Worm (Caenorhabditis elegans) whole organism, midembryonic: Measurements from ENCODE around the gene grl-21.

ENCODE experiments used
- T22C8.4 ChIP-seq: fragments of 200-800 bp; sonication (Bioruptor generic); IDR thresholded peaks from 2 replicates; pipeline ENCODE4 v1.3.6; 2022; ENCODE audit warnings: missing genetic modification characterization, missing compliant biosample characterization
- cog-1 ChIP-seq: sonication (generic microtip); optimal IDR thresholded peaks from 2 replicates; lab custom pipeline; 2016; ENCODE audit warnings: missing genetic modification characterization, missing compliant biosample characterization
- flt-1 ChIP-seq: fragments of 200-800 bp; sonication (Bioruptor generic); IDR thresholded peaks from 2 replicates; pipeline ENCODE4 v1.3.6; 2022; ENCODE audit warnings: missing genetic modification characterization, missing compliant biosample characterization
- klf-2 ChIP-seq: fragments of 200-800 bp; sonication (Bioruptor generic); conservative IDR thresholded peaks from 2 replicates; pipeline ENCODE4 v1.3.6; 2022; ENCODE audit warnings: missing genetic modification reagents, missing genetic modification characterization, missing compliant biosample characterization
- med-1 ChIP-seq: sonication (generic microtip); optimal IDR thresholded peaks from 2 replicates; lab custom pipeline; 2017; ENCODE audit warnings: missing genetic modification characterization, mild to moderate bottlenecking, missing compliant biosample characterization, antibody characterized with exemption, missing genetic modification reagents; ENCODE audit not compliant: insufficient read depth
- ref-1 ChIP-seq: fragments of 200-800 bp; sonication (Bioruptor generic); conservative IDR thresholded peaks from 2 replicates; pipeline ENCODE4 v1.3.6; 2022; ENCODE audit warnings: missing genetic modification reagents, missing genetic modification characterization, missing compliant biosample characterization
- tab-1 ChIP-seq: fragments of 200-800 bp; sonication (Bioruptor generic); IDR thresholded peaks from 2 replicates; pipeline ENCODE4 v1.3.6; 2022; ENCODE audit warnings: missing genetic modification characterization, missing compliant biosample characterization
- ztf-23 ChIP-seq: fragments of 200-800 bp; sonication (Bioruptor generic); IDR thresholded peaks from 2 replicates; pipeline ENCODE4 v1.3.6; 2022; ENCODE audit warnings: missing genetic modification reagents, missing genetic modification characterization, missing compliant biosample characterization
- ztf-29 ChIP-seq: fragments of 200-800 bp; sonication (Bioruptor generic); IDR thresholded peaks from 2 replicates; pipeline ENCODE4 v1.3.6; 2022; ENCODE audit warnings: missing genetic modification reagents, missing genetic modification characterization, missing compliant biosample characterization

grl-21 gene

ce11 chrIV:10782014-10782413 is 44.7 kb downstream of the grl-21 start:
- TF ChIP-seq cog-1 (tag; lab: Kevin White, UChicago) (no peak), ztf-29 (GFP tag; lab: Robert Waterston, UW) (no peak), T22C8.4 (no peak), ref-1 (GFP tag; lab: Robert Waterston, UW) (no peak), flt-1 (GFP tag; lab: Robert Waterston, UW) (no peak), klf-2 (GFP tag; lab: Robert Waterston, UW) (no peak), ztf-23 (GFP tag; lab: Robert Waterston, UW) (no peak), tab-1 (GFP tag; lab: Robert Waterston, UW) (no peak), med-1 (GFP tag; lab: Kevin White, UChicago) (no peak)

ce11 chrIV:10784085-10784484 is 46.8 kb downstream of the grl-21 start:
- no peak for TF ChIP-seq ref-1 (GFP tag; lab: Robert Waterston, UW)
- TF ChIP-seq T22C8.4 = no peak
- TF ChIP-seq med-1 (GFP tag; lab: Kevin White, UChicago) = no peak
- TF ChIP-seq flt-1 (GFP tag; lab: Robert Waterston, UW) = no peak
- TF ChIP-seq klf-2 (GFP tag; lab: Robert Waterston, UW) = no peak
- TF ChIP-seq ztf-29 (GFP tag; lab: Robert Waterston, UW) = no peak
- no peak for TF ChIP-seq cog-1 (tag; lab: Kevin White, UChicago)
- no peak for TF ChIP-seq tab-1 (GFP tag; lab: Robert Waterston, UW)
- no peak for TF ChIP-seq ztf-23 (GFP tag; lab: Robert Waterston, UW)

ce11 chrIV:10786731-10787130 is 49.5 kb downstream of the grl-21 start, which contains the start of gene srd-7:
Gene srd-7 (minus strand): TSS chrIV:10786831.
- TF ChIP-seq tab-1 (GFP tag; lab: Robert Waterston, UW) = no peak
- no peak for TF ChIP-seq cog-1 (tag; lab: Kevin White, UChicago)
- TF ChIP-seq ztf-23 (GFP tag; lab: Robert Waterston, UW) = no peak
- no peak for TF ChIP-seq klf-2 (GFP tag; lab: Robert Waterston, UW)
- TF ChIP-seq med-1 (GFP tag; lab: Kevin White, UChicago) = no peak
- TF ChIP-seq ref-1 (GFP tag; lab: Robert Waterston, UW) = no peak
- TF ChIP-seq ztf-29 (GFP tag; lab: Robert Waterston, UW) = no peak
- TF ChIP-seq flt-1 (GFP tag; lab: Robert Waterston, UW) = no peak
- no peak for TF ChIP-seq T22C8.4
